Worm (Caenorhabditis elegans) whole organism, L2 larva: ENCODE data around the gene cht-2.

Experiments
- C34F6.9 ChIP-seq: fragments of 150-350 bp; optimal IDR thresholded peaks from 2 replicates; lab custom pipeline; 2014; ENCODE audit warnings: missing biosample characterization, missing genetic modification characterization
- F13H6.1 ChIP-seq: sonication (generic microtip); optimal IDR thresholded peaks from 2 replicates; lab custom pipeline; 2016; ENCODE audit warnings: missing genetic modification characterization, missing compliant biosample characterization
- R02D3.7 ChIP-seq: fragments of 150-350 bp; optimal IDR thresholded peaks from 2 replicates; lab custom pipeline; 2014; ENCODE audit warnings: missing biosample characterization, missing genetic modification characterization
- Y55F3AM.14 ChIP-seq: fragments of 200-800 bp; sonication (Bioruptor generic); optimal IDR thresholded peaks from 2 replicates; lab custom pipeline; 2018; ENCODE audit warnings: mild to moderate bottlenecking, missing genetic modification characterization, missing compliant biosample characterization
- ZK546.5 ChIP-seq: sonication (generic microtip); optimal IDR thresholded peaks from 2 replicates; lab custom pipeline; 2017; ENCODE audit warnings: missing biosample characterization, missing genetic modification characterization
- alr-1 ChIP-seq: fragments of 150-350 bp; optimal IDR thresholded peaks from 2 replicates; lab custom pipeline; 2014; ENCODE audit warnings: missing biosample characterization, missing genetic modification characterization
- aly-2 ChIP-seq: fragments of 150-350 bp; optimal IDR thresholded peaks from 2 replicates; lab custom pipeline; 2014; ENCODE audit warnings: missing biosample characterization, missing genetic modification characterization
- ama-1 ChIP-seq: fragments of 150-350 bp; optimal IDR thresholded peaks from 2 replicates; lab custom pipeline; 2018; ENCODE audit warnings: inconsistent platforms
- blmp-1 ChIP-seq: sonication (generic microtip); optimal IDR thresholded peaks from 2 replicates; lab custom pipeline; 2017; ENCODE audit warnings: missing genetic modification characterization, mild to moderate bottlenecking, missing compliant biosample characterization, antibody characterized with exemption, moderate library complexity; ENCODE audit not compliant: insufficient read depth
- ceh-16 ChIP-seq: fragments of 150-350 bp; optimal IDR thresholded peaks from 2 replicates; lab custom pipeline; 2014; ENCODE audit warnings: missing biosample characterization, missing genetic modification characterization
- ceh-82 ChIP-seq: fragments of 150-350 bp; optimal IDR thresholded peaks from 2 replicates; lab custom pipeline; 2014; ENCODE audit warnings: missing biosample characterization, missing genetic modification characterization
- crh-2 ChIP-seq: sonication (generic microtip); optimal IDR thresholded peaks from 2 replicates; lab custom pipeline; 2017; ENCODE audit warnings: missing biosample characterization, missing genetic modification characterization
- dmd-4 ChIP-seq: sonication (generic microtip); optimal IDR thresholded peaks from 2 replicates; lab custom pipeline; 2017; ENCODE audit warnings: missing biosample characterization, missing genetic modification characterization
- egl-27 ChIP-seq: sonication (generic microtip); optimal IDR thresholded peaks from 3 replicates; lab custom pipeline; 2017; ENCODE audit warnings: missing biosample characterization, missing genetic modification reagents, missing genetic modification characterization
- elt-1 ChIP-seq: fragments of 150-350 bp; optimal IDR thresholded peaks from 2 replicates; lab custom pipeline; 2014; ENCODE audit warnings: missing biosample characterization, missing genetic modification characterization
- elt-3 ChIP-seq: sonication (generic microtip); optimal IDR thresholded peaks from 2 replicates; lab custom pipeline; 2017; ENCODE audit warnings: missing biosample characterization, missing genetic modification characterization
- fos-1 ChIP-seq: fragments of 150-350 bp; optimal IDR thresholded peaks from 2 replicates; lab custom pipeline; 2014; ENCODE audit warnings: missing biosample characterization, missing genetic modification characterization
- gmeb-1 ChIP-seq: fragments of 150-350 bp; optimal IDR thresholded peaks from 2 replicates; lab custom pipeline; 2014; ENCODE audit warnings: missing biosample characterization, missing genetic modification characterization
- lin-11 ChIP-seq: fragments of 150-350 bp; sonication (generic microtip); optimal IDR thresholded peaks from 2 replicates; lab custom pipeline; 2014; ENCODE audit warnings: missing biosample characterization, missing genetic modification characterization, inconsistent platforms, mixed read lengths
- lin-13 ChIP-seq: fragments of 150-350 bp; optimal IDR thresholded peaks from 2 replicates; lab custom pipeline; 2014; ENCODE audit warnings: missing biosample characterization, missing genetic modification reagents, missing genetic modification characterization
- lin-39 ChIP-seq: fragments of 150-350 bp; optimal IDR thresholded peaks from 2 replicates; lab custom pipeline; 2014; ENCODE audit warnings: missing biosample characterization, missing genetic modification reagents, missing genetic modification characterization
- lsy-2 ChIP-seq, 2 experiments: fragments of 150-350 bp in 1 of 2; sonication (generic microtip) in 1 of 2; optimal IDR thresholded peaks; 2 replicates each; lab custom pipeline; 2014 to 2017; ENCODE audit warnings: missing biosample characterization in 2 of 2, missing genetic modification characterization in 2 of 2
- mab-5 ChIP-seq: fragments of 150-350 bp; optimal IDR thresholded peaks from 2 replicates; lab custom pipeline; 2014; ENCODE audit warnings: missing biosample characterization, missing genetic modification characterization
- mbf-1 ChIP-seq: sonication (generic microtip); optimal IDR thresholded peaks from 2 replicates; lab custom pipeline; 2017; ENCODE audit warnings: missing biosample characterization, missing genetic modification characterization
- mdl-1 ChIP-seq, 2 experiments: fragments of 150-350 bp in 1 of 2; sonication (generic microtip) in 1 of 2; optimal IDR thresholded peaks; 2 replicates each; lab custom pipeline; 2017; ENCODE audit warnings: missing biosample characterization in 2 of 2, missing genetic modification characterization in 2 of 2
- nhr-10 ChIP-seq: sonication (generic microtip); optimal IDR thresholded peaks from 2 replicates; lab custom pipeline; 2017; ENCODE audit warnings: missing biosample characterization, missing genetic modification characterization
- nhr-11 ChIP-seq: fragments of 150-350 bp; optimal IDR thresholded peaks from 2 replicates; lab custom pipeline; 2014; ENCODE audit warnings: missing biosample characterization, missing genetic modification characterization
- nhr-12 ChIP-seq: fragments of 150-350 bp; optimal IDR thresholded peaks from 2 replicates; lab custom pipeline; 2014; ENCODE audit warnings: missing biosample characterization, missing genetic modification characterization
- nhr-129 ChIP-seq: fragments of 150-350 bp; optimal IDR thresholded peaks from 2 replicates; lab custom pipeline; 2014; ENCODE audit warnings: missing biosample characterization, missing genetic modification characterization
- nhr-21 ChIP-seq: fragments of 150-350 bp; optimal IDR thresholded peaks from 2 replicates; lab custom pipeline; 2014; ENCODE audit warnings: missing biosample characterization, missing genetic modification characterization
- nhr-23 ChIP-seq: fragments of 150-350 bp; optimal IDR thresholded peaks from 2 replicates; lab custom pipeline; 2014; ENCODE audit warnings: missing biosample characterization, missing genetic modification reagents, missing genetic modification characterization
- nhr-237 ChIP-seq: fragments of 150-350 bp; optimal IDR thresholded peaks from 2 replicates; lab custom pipeline; 2014; ENCODE audit warnings: missing biosample characterization, missing genetic modification characterization
- nhr-25 ChIP-seq: fragments of 150-350 bp; sonication (generic microtip); optimal IDR thresholded peaks from 3 replicates; lab custom pipeline; 2014; ENCODE audit warnings: missing biosample characterization, missing genetic modification characterization
- nhr-6 ChIP-seq: fragments of 150-350 bp; optimal IDR thresholded peaks from 2 replicates; lab custom pipeline; 2014; ENCODE audit warnings: missing biosample characterization, missing genetic modification characterization
- nhr-77 ChIP-seq: fragments of 150-350 bp; optimal IDR thresholded peaks from 2 replicates; lab custom pipeline; 2014; ENCODE audit warnings: missing biosample characterization, missing genetic modification characterization
- peb-1 ChIP-seq: fragments of 150-350 bp; optimal IDR thresholded peaks from 2 replicates; lab custom pipeline; 2014; ENCODE audit warnings: missing biosample characterization, missing genetic modification characterization
- sem-4 ChIP-seq: fragments of 150-350 bp; optimal IDR thresholded peaks from 2 replicates; lab custom pipeline; 2014; ENCODE audit warnings: missing biosample characterization, missing genetic modification reagents, missing genetic modification characterization
- skn-1 ChIP-seq: sonication (generic microtip); optimal IDR thresholded peaks from 2 replicates; lab custom pipeline; 2017; ENCODE audit warnings: missing biosample characterization, missing genetic modification characterization
- sma-3 ChIP-seq: sonication (generic microtip); optimal IDR thresholded peaks from 2 replicates; lab custom pipeline; 2016; ENCODE audit warnings: missing genetic modification reagents, missing genetic modification characterization, missing compliant biosample characterization
- sma-9 ChIP-seq, 2 experiments: fragments of 150-350 bp in 1 of 2; sonication (generic microtip) in 1 of 2; optimal IDR thresholded peaks; 2 replicates each; lab custom pipeline; 2014 to 2016; ENCODE audit warnings: missing genetic modification characterization in 2 of 2, mild to moderate bottlenecking in 1 of 2, missing biosample characterization in 1 of 2, missing compliant biosample characterization in 1 of 2, missing genetic modification reagents in 1 of 2, moderate library complexity in 1 of 2
- snpc-4 ChIP-seq: fragments of 150-350 bp; optimal IDR thresholded peaks from 2 replicates; lab custom pipeline; 2014; ENCODE audit warnings: missing biosample characterization, missing genetic modification characterization
- unc-39 ChIP-seq: fragments of 150-350 bp; optimal IDR thresholded peaks from 2 replicates; lab custom pipeline; 2014; ENCODE audit warnings: missing biosample characterization, missing genetic modification characterization
- unc-55 ChIP-seq: fragments of 150-350 bp; sonication (generic microtip); optimal IDR thresholded peaks from 3 replicates; lab custom pipeline; 2014; ENCODE audit warnings: missing biosample characterization, missing genetic modification reagents, missing genetic modification characterization
- unc-62 ChIP-seq: fragments of 150-350 bp; optimal IDR thresholded peaks from 2 replicates; lab custom pipeline; 2014; ENCODE audit warnings: missing biosample characterization, missing genetic modification reagents, missing genetic modification characterization
- zag-1 ChIP-seq: fragments of 150-350 bp; optimal IDR thresholded peaks from 2 replicates; lab custom pipeline; 2014; ENCODE audit warnings: missing biosample characterization, missing genetic modification characterization
- ztf-1 ChIP-seq: fragments of 200-800 bp; sonication (Bioruptor generic); conservative IDR thresholded peaks from 2 replicates; pipeline ENCODE4 v1.3.6; 2022; ENCODE audit warnings: missing genetic modification characterization, missing compliant biosample characterization
- ztf-11 ChIP-seq: sonication (generic microtip); optimal IDR thresholded peaks from 2 replicates; lab custom pipeline; 2017; ENCODE audit warnings: missing biosample characterization, missing genetic modification characterization
- ztf-4 ChIP-seq: fragments of 150-350 bp; optimal IDR thresholded peaks from 2 replicates; lab custom pipeline; 2014; ENCODE audit warnings: missing biosample characterization, missing genetic modification characterization

The cht-2 gene

ce11 chrII:8568234-8568969, 47.7 kb downstream of the cht-2 start:
- no peak for TF ChIP-seq fos-1 (tag; lab: Kevin White, UChicago)
- TF ChIP-seq elt-3, result no peak

DNA sequence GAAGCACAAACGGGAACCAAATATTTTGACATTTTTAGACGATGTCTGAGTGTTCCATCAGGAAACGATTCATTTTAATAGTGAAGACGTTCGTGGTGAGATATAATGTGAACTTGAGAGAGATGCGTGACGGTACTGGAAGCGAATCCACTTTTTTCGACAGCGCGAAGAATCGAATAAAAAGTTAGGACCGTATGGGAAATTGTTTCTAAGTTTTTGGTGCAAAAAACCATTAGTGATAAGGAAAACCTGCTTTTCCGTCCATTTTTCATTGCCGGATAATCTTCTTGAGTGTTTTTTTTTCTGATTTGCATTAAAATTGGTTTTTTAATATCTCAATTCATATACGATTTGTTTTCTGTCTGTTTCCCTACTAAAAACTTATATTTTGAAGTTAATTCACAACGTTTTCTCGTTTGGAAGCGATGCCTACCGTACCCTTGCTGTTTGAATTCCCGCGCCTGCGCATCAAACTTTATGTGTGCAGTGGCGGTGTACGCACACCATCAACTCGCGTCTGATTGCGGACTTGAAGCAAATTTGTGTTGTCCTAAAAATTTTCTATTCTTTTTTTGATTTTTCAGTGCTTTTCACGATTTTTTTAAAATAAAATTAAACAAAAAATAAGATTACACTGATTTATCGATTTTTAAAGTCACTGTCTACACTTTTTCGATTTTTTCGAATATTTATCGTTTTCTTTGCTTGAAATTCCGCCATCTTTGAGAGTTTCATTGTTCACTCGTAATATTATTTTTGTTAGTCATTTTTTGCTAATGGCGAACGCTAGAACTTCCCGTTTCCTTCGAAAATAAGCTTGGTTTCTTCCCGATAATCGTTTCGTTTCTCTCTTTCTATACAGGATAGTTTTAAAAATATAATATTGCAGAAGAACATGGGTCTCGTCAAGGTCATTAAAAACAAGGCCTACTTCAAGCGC, 48.6 kb downstream of the cht-2 start, which contains the start of the genes col-38 and rpl-5:
Gene col-38, minus strand, starts transcription at position 51 of the 940 bp plus-strand sequence.
Gene rpl-5, plus strand, starts transcription at position 890 of the 940 bp plus-strand sequence.
- TF ChIP-seq fos-1 (tag; lab: Kevin White, UChicago), result peak; percentile 81
- no peak for TF ChIP-seq mbf-1 (tag; lab: Kevin White, UChicago)
- TF ChIP-seq sem-4, result peak; percentile 74
- peak; percentile 15 for TF ChIP-seq Y55F3AM.14 (GFP tag; lab: Kevin White, UChicago)
- TF ChIP-seq ztf-11, result no peak
- no peak for TF ChIP-seq unc-62 (GFP tag; lab: Kevin White, UChicago)
- no peak for TF ChIP-seq elt-1
- TF ChIP-seq nhr-12, result peak; percentile 52
- peak; percentile 80 for TF ChIP-seq snpc-4 (tag; lab: Kevin White, UChicago)
- TF ChIP-seq gmeb-1 (tag; lab: Kevin White, UChicago), result peak; percentile 97
- TF ChIP-seq egl-27, result no peak
- TF ChIP-seq ama-1, result peak; percentile 78
- no peak for TF ChIP-seq unc-39
- TF ChIP-seq skn-1 (tag; lab: Kevin White, UChicago), result no peak
- TF ChIP-seq ztf-1, result no peak
- TF ChIP-seq alr-1 (tag; lab: Kevin White, UChicago), result no peak
- TF ChIP-seq ceh-16 (tag; lab: Kevin White, UChicago), result peak; percentile 66
- peak; percentile 42 for TF ChIP-seq mab-5 (tag; lab: Kevin White, UChicago)
- TF ChIP-seq nhr-237 (tag; lab: Kevin White, UChicago), result peak; percentile 38
- TF ChIP-seq ZK546.5 (tag; lab: Kevin White, UChicago), result peak; percentile 96
- TF ChIP-seq lin-39 (tag; lab: Kevin White, UChicago), result no peak
- TF ChIP-seq nhr-10 (tag; lab: Kevin White, UChicago), result no peak
- TF ChIP-seq nhr-129 (tag; lab: Kevin White, UChicago), result peak; percentile 92
- no peak for TF ChIP-seq elt-3
- no peak for TF ChIP-seq nhr-11
- TF ChIP-seq ztf-4 (tag; lab: Kevin White, UChicago), result peak; percentile 71
- peak; percentile 33 for TF ChIP-seq blmp-1 (tag; lab: Kevin White, UChicago)
- TF ChIP-seq nhr-6 (tag; lab: Kevin White, UChicago), result peak; percentile 71
- peak; percentile 93 to 99 for TF ChIP-seq lsy-2 (tag; optimal IDR thresholded peaks at IDR 0.05; lab: Kevin White, UChicago)
- no peak for TF ChIP-seq nhr-77 (tag; lab: Kevin White, UChicago)
- TF ChIP-seq dmd-4 (tag; lab: Kevin White, UChicago), result no peak
- TF ChIP-seq aly-2 (tag; lab: Kevin White, UChicago), result no peak
- TF ChIP-seq F13H6.1, result peak; percentile 88
- peak; percentile 5 for TF ChIP-seq R02D3.7 (tag; lab: Kevin White, UChicago)
- peak; percentile 71 for TF ChIP-seq zag-1 (tag; lab: Kevin White, UChicago)
- TF ChIP-seq unc-55 (GFP tag; lab: Kevin White, UChicago), result peak; percentile 97
- TF ChIP-seq nhr-25, result peak; percentile 87
- no peak for TF ChIP-seq peb-1 (tag; lab: Kevin White, UChicago)
- TF ChIP-seq C34F6.9 (tag; lab: Kevin White, UChicago), result peak; percentile 98
- peak; percentile 88 for TF ChIP-seq lin-13 (GFP tag; lab: Kevin White, UChicago)
- TF ChIP-seq crh-2, result peak; percentile 96
- TF ChIP-seq lin-11, result peak; percentile 95
- no peak for TF ChIP-seq ceh-82 (tag; lab: Kevin White, UChicago)
- peak; percentile 88 for TF ChIP-seq sma-3 (GFP tag; lab: Kevin White, UChicago)
- TF ChIP-seq nhr-21 (tag; lab: Kevin White, UChicago), result peak; percentile 81
- peak; percentile 79 for TF ChIP-seq sma-9 (GFP tag; optimal IDR thresholded peaks at IDR 0.05; lab: Kevin White, UChicago)
- TF ChIP-seq sma-9 (tag; optimal IDR thresholded peaks at IDR 0.05; lab: Kevin White, UChicago), result no peak
- TF ChIP-seq mdl-1 (tag; optimal IDR thresholded peaks at IDR 0.05; lab: Kevin White, UChicago), result peak in 1 of 2 experiments; percentile 51
- TF ChIP-seq nhr-23 (tag; lab: Kevin White, UChicago), result no peak
